Fruit fly (Drosophila melanogaster): ENCODE measurements around the gene CG1835.

CG1835 gene

DNA sequence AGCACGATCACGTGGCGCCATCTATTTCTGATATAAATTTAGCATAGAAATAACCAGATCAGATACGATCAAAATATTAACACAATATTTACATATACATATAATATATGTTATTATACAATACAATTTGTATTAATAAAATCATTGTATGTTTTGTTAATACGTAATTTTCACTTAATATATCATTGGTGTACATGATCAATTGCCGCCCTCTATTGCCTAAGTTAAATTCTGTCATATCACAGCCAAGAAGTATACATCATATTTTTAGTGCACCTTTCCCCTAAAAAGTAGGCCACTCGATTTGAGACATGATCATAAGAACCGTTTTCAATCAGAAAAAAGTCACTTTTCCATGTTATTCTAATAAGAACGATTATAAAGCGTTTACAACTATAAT is 29.6 kb upstream of the CG1835 start (continued):
- TF ChIP-seq CG10267 (tag; optimal IDR thresholded peaks at IDR 0.05), result peak; percentile 12
- TF ChIP-seq CG7839 (tag; optimal IDR thresholded peaks at IDR 0.05), result peak; percentile 2
- TF ChIP-seq CG17829 (tag; optimal IDR thresholded peaks at IDR 0.05), result peak; percentile 3
- TF ChIP-seq CTCF (GFP tag; optimal IDR thresholded peaks at IDR 0.05), result peak; percentile 94
- TF ChIP-seq Hr3 (GFP tag; optimal IDR thresholded peaks at IDR 0.05), result peak; percentile 1
- TF ChIP-seq CG15696 (tag; optimal IDR thresholded peaks at IDR 0.05), result peak; percentile 36
- TF ChIP-seq Dip2 (GFP tag; IDR thresholded peaks at IDR 0.05), result peak; percentile 93
- no peak for TF ChIP-seq Hey (tag; optimal IDR thresholded peaks at IDR 0.05)
- peak; percentile 1 for TF ChIP-seq Lhr (GFP tag; optimal IDR thresholded peaks at IDR 0.05)
- no peak for TF ChIP-seq CG7556 (GFP tag; optimal IDR thresholded peaks at IDR 0.05)
- TF ChIP-seq unpg (GFP tag; optimal IDR thresholded peaks at IDR 0.05), result no peak
- no peak for TF ChIP-seq CG34422 (GFP tag; IDR thresholded peaks at IDR 0.05)
- peak in 1 of 2 experiments; percentile 95 for TF ChIP-seq insv (GFP tag; optimal IDR thresholded peaks at IDR 0.05)
- TF ChIP-seq NfI (GFP tag; optimal IDR thresholded peaks at IDR 0.05), result no peak
- peak; percentile 5 for TF ChIP-seq CG14710 (tag; optimal IDR thresholded peaks at IDR 0.05)
- TF ChIP-seq D19A (tag; optimal IDR thresholded peaks at IDR 0.05), result peak; percentile 4
- TF ChIP-seq cad (GFP tag; optimal IDR thresholded peaks at IDR 0.05), result no peak
- no peak for TF ChIP-seq row (GFP tag; IDR thresholded peaks at IDR 0.05)
- TF ChIP-seq CG9797 (GFP tag; optimal IDR thresholded peaks at IDR 0.05), result no peak
- TF ChIP-seq zen (tag; optimal IDR thresholded peaks at IDR 0.05), result peak; percentile 5
- no peak for TF ChIP-seq dmrt99B (tag; optimal IDR thresholded peaks at IDR 0.05)
- TF ChIP-seq en (GFP tag; optimal IDR thresholded peaks at IDR 0.05), result no peak
- TF ChIP-seq Jarid2 (GFP tag; optimal IDR thresholded peaks at IDR 0.05), result no peak
- peak; percentile 9; the same call in 1 of the 2 replicates for TF ChIP-seq sisA (GFP tag; IDR thresholded peaks at IDR 0.05)
- no peak for TF ChIP-seq slou (GFP tag; optimal IDR thresholded peaks at IDR 0.05)
- TF ChIP-seq CG2712 (tag; optimal IDR thresholded peaks at IDR 0.05), result peak; percentile 20
- TF ChIP-seq Nf-YA (GFP tag; IDR thresholded peaks at IDR 0.05), result no peak
- TF ChIP-seq CG18262 (tag; optimal IDR thresholded peaks at IDR 0.05), result peak; percentile 14
- TF ChIP-seq gem (tag; optimal IDR thresholded peaks at IDR 0.05), result peak; percentile 23
- TF ChIP-seq usp (GFP tag; optimal IDR thresholded peaks at IDR 0.05), result no peak
- peak; percentile 27 for TF ChIP-seq pita (GFP tag; optimal IDR thresholded peaks at IDR 0.05)
- peak; percentile 14 for TF ChIP-seq CoRest (tag; optimal IDR thresholded peaks at IDR 0.05)
- no peak for TF ChIP-seq CG32767 (GFP tag; IDR thresholded peaks at IDR 0.05)
- peak; percentile 91 for TF ChIP-seq CG10979 (tag; optimal IDR thresholded peaks at IDR 0.05)

dm6 chrX:20636724-20637123 is 25.0 kb upstream of the CG1835 start:
- TF ChIP-seq wor (GFP tag; IDR thresholded peaks at IDR 0.05) (no peak), Dp (GFP tag; optimal IDR thresholded peaks at IDR 0.05) (peak; percentile 23), CG17359 (tag; optimal IDR thresholded peaks at IDR 0.05) (no peak), CTCF (GFP tag; optimal IDR thresholded peaks at IDR 0.05) (peak; percentile 89), E2f2 (GFP tag; IDR thresholded peaks at IDR 0.05) (peak; percentile 44; the same call in 1 of the 2 replicates)

DNA sequence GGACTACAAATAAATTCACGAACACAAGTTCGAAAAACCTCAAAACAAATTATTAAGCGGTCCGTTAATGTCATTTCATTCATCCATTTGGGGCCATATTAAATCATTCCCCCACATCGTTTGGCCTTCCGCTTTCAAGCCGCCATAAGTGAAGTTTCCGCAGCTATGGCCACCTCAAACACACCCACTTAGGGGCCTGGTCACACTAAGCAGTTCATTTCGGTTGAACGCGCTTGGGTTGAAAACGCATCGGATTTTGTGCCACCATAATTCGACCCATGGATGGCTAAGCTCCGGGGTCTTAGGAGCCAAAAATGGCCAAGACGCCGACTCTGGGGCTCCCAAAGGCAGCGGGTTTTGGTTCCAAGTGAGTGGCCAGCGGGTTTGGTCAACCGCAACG is 23.7 kb upstream of the CG1835 start:
- TF ChIP-seq Camta (GFP tag; optimal IDR thresholded peaks at IDR 0.05) (no peak), stwl (tag; optimal IDR thresholded peaks at IDR 0.05) (peak; percentile 93), CG17802 (tag; optimal IDR thresholded peaks at IDR 0.05) (peak; percentile 51)
